Fruit fly (Drosophila melanogaster): ENCODE results near the gene CG33644.

The CG33644 gene

DNA sequence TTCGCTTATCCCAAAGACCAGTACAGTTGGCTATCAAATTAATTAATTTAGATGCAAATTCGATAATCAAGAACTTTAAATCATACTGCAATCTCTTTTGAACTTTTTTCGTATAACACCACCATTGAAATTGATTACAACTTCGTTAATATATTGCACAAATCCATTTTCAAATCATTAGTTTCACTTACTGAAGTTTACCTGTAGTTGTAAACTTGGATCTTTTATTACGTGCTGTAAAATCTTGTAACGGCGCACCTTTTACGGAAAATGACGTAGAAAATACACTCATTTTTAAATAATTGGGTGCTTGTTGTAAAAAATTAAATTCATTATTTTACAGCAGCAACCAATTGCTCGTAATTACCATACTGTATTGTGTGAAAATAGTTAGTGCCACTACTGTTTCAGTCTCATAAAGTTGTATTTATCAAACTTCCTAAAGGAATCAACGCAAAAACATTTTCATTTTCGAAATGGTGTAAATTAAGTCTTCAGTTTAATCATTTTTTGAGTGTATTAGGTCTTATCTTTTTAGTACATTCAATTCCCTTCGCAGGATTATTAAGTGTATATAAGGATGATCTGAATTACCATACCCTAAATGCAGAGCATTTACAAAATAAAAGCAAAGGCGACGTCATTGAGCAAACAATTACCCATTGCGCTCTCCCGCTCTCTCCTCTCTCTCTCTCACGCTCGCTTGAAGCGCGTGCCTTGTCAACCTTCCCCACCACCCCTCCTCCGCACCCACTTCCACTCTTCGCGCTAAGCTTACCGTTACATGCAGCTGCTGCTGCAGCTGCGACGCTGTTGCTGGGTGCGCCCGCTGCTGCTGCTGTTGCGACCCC lies 19.5 kb upstream of the CG33644 start (continued):
- no peak for TF ChIP-seq Jarid2 (GFP tag; optimal IDR thresholded peaks at IDR 0.05)
- TF ChIP-seq CG11456 (GFP tag; IDR thresholded peaks at IDR 0.05): no peak
- peak; percentile 6 for TF ChIP-seq her (GFP tag; optimal IDR thresholded peaks at IDR 0.05)
- peak; percentile 60 for TF ChIP-seq CG12769 (tag; optimal IDR thresholded peaks at IDR 0.05)
- no peak for TF ChIP-seq run (tag; optimal IDR thresholded peaks at IDR 0.05)
- peak; percentile 38; the same call in 1 of the 3 replicates for TF ChIP-seq CG34422 (GFP tag; IDR thresholded peaks at IDR 0.05)
- TF ChIP-seq otp (GFP tag; IDR thresholded peaks at IDR 0.05): no peak
- TF ChIP-seq vvl (GFP tag; IDR thresholded peaks at IDR 0.05): peak; percentile 30
- TF ChIP-seq CG6254 (GFP tag; optimal IDR thresholded peaks at IDR 0.05): no peak
- TF ChIP-seq dysf (GFP tag; IDR thresholded peaks at IDR 0.05): peak; percentile 67
- TF ChIP-seq CG1602 (GFP tag; optimal IDR thresholded peaks at IDR 0.05): no peak
- no peak for TF ChIP-seq maf-S (GFP tag; optimal IDR thresholded peaks at IDR 0.05)
- TF ChIP-seq Xbp1 (GFP tag; optimal IDR thresholded peaks at IDR 0.05): peak; percentile 39
- TF ChIP-seq dan (GFP tag; IDR thresholded peaks at IDR 0.05): no peak
- TF ChIP-seq rib (GFP tag; IDR thresholded peaks at IDR 0.05): no peak
- no peak for TF ChIP-seq amos (GFP tag; IDR thresholded peaks at IDR 0.05; ENCODE audit: partially characterized antibody)
- TF ChIP-seq Hmr (GFP tag; optimal IDR thresholded peaks at IDR 0.05): peak; percentile 33
- peak; percentile 43 to 95 for TF ChIP-seq Trl (optimal IDR thresholded peaks at IDR 0.05)
- TF ChIP-seq Trl (GFP tag; optimal IDR thresholded peaks at IDR 0.05): no peak
- no peak for TF ChIP-seq usp (GFP tag; optimal IDR thresholded peaks at IDR 0.05)
- TF ChIP-seq CG11247 (GFP tag; IDR thresholded peaks at IDR 0.05): peak; percentile 62
- TF ChIP-seq CG1603 (tag; optimal IDR thresholded peaks at IDR 0.05): peak; percentile 49
- peak; percentile 33 for TF ChIP-seq lilli (GFP tag; optimal IDR thresholded peaks at IDR 0.05)
- no peak for TF ChIP-seq Ravus (GFP tag; IDR thresholded peaks at IDR 0.05)
- TF ChIP-seq Max (GFP tag; optimal IDR thresholded peaks at IDR 0.05): no peak
- TF ChIP-seq Aef1 (GFP tag; IDR thresholded peaks at IDR 0.05): peak; percentile 34; the same call in 1 of the 3 replicates
- TF ChIP-seq CG3838 (GFP tag; optimal IDR thresholded peaks at IDR 0.05): no peak
- TF ChIP-seq CG2678 (tag; optimal IDR thresholded peaks at IDR 0.05): peak; percentile 47
- TF ChIP-seq nmo (GFP tag; optimal IDR thresholded peaks at IDR 0.05): peak; percentile 31
- TF ChIP-seq CG12219 (GFP tag; optimal IDR thresholded peaks at IDR 0.05): peak; percentile 18
- TF ChIP-seq cato (GFP tag; optimal IDR thresholded peaks at IDR 0.05; ENCODE audit: borderline replicate concordance): no peak
- no peak for TF ChIP-seq sqz (GFP tag; optimal IDR thresholded peaks at IDR 0.05)
- no peak for TF ChIP-seq tup (GFP tag; optimal IDR thresholded peaks at IDR 0.05)
- peak; percentile 3 for TF ChIP-seq MTF-1 (GFP tag; optimal IDR thresholded peaks at IDR 0.05; ENCODE audit: borderline replicate concordance)
- TF ChIP-seq gem (tag; optimal IDR thresholded peaks at IDR 0.05): peak; percentile 63
- peak; percentile 12 for TF ChIP-seq bab2 (GFP tag; optimal IDR thresholded peaks at IDR 0.05)
- no peak for TF ChIP-seq Dbx (GFP tag; IDR thresholded peaks at IDR 0.05)
- peak; percentile 31; the same call in 1 of the 2 replicates for TF ChIP-seq CG3847 (GFP tag; IDR thresholded peaks at IDR 0.05)
- no peak for TF ChIP-seq CG4282 (GFP tag; optimal IDR thresholded peaks at IDR 0.05)
- TF ChIP-seq CG17912 (GFP tag; optimal IDR thresholded peaks at IDR 0.05): no peak
- peak; percentile 23; the same call in 1 of the 2 replicates for TF ChIP-seq esg (GFP tag; conservative IDR thresholded peaks at IDR 0.05)
- peak; percentile 45; the same call in 1 of the 2 replicates for TF ChIP-seq seq (GFP tag; IDR thresholded peaks at IDR 0.05)
- TF ChIP-seq Fer3 (tag; optimal IDR thresholded peaks at IDR 0.05): peak; percentile 52
- TF ChIP-seq CG17568 (GFP tag; optimal IDR thresholded peaks at IDR 0.05): peak; percentile 14
- TF ChIP-seq mam (GFP tag; optimal IDR thresholded peaks at IDR 0.05): peak; percentile 27
- TF ChIP-seq H2.0 (GFP tag; IDR thresholded peaks at IDR 0.05): peak; percentile 23; the same call in 1 of the 2 replicates
- TF ChIP-seq NC2α (GFP tag; optimal IDR thresholded peaks at IDR 0.05): no peak
- TF ChIP-seq CG13775 (GFP tag; optimal IDR thresholded peaks at IDR 0.05): no peak
- no peak for TF ChIP-seq CG7556 (GFP tag; optimal IDR thresholded peaks at IDR 0.05)
- no peak for TF ChIP-seq ash1 (GFP tag; optimal IDR thresholded peaks at IDR 0.05)

Data from whole organism, embryonic.